Worm (Caenorhabditis elegans) whole organism, late embryonic: ENCODE results near the gene rpl-25.1.

Experiments
- Y22D7AL.16 ChIP-seq: sonication (generic microtip); optimal IDR thresholded peaks from 2 replicates; lab custom pipeline; 2016; ENCODE audit warnings: missing genetic modification characterization, missing compliant biosample characterization
- ceh-22 ChIP-seq: sonication (generic microtip); optimal IDR thresholded peaks from 2 replicates; lab custom pipeline; 2017; ENCODE audit warnings: missing biosample characterization, missing genetic modification characterization
- ceh-45 ChIP-seq: fragments of 200-800 bp; sonication (Bioruptor generic); IDR thresholded peaks from 2 replicates; pipeline ENCODE4 v1.3.6; 2022; ENCODE audit warnings: missing genetic modification reagents, missing genetic modification characterization, missing compliant biosample characterization
- ceh-48 ChIP-seq: sonication (generic microtip); optimal IDR thresholded peaks from 2 replicates; lab custom pipeline; 2016; ENCODE audit warnings: missing genetic modification characterization, inconsistent platforms, missing compliant biosample characterization
- dmd-4 ChIP-seq: sonication (generic microtip); optimal IDR thresholded peaks from 2 replicates; lab custom pipeline; 2016; ENCODE audit warnings: borderline replicate concordance, missing genetic modification characterization, missing compliant biosample characterization
- fkh-10 ChIP-seq: fragments of 150-350 bp; optimal IDR thresholded peaks from 2 replicates; lab custom pipeline; 2014; ENCODE audit warnings: missing biosample characterization, missing genetic modification reagents, missing genetic modification characterization
- hlh-6 ChIP-seq: sonication (generic microtip); optimal IDR thresholded peaks from 2 replicates; lab custom pipeline; 2016; ENCODE audit warnings: missing genotype, missing genetic modification characterization, missing compliant biosample characterization
- nhr-11 ChIP-seq: fragments of 150-350 bp; optimal IDR thresholded peaks from 2 replicates; lab custom pipeline; 2014; ENCODE audit warnings: missing biosample characterization, missing genetic modification characterization
- pag-3 ChIP-seq: sonication (generic microtip); optimal IDR thresholded peaks from 2 replicates; lab custom pipeline; 2016; ENCODE audit warnings: missing compliant biosample characterization, missing genetic modification characterization, borderline replicate concordance
- pha-4 ChIP-seq: fragments of 150-350 bp; optimal IDR thresholded peaks from 2 replicates; lab custom pipeline; 2018; ENCODE audit warnings: missing biosample characterization, missing genetic modification reagents, missing genetic modification characterization
- ttx-3 ChIP-seq: sonication (generic microtip); optimal IDR thresholded peaks from 2 replicates; lab custom pipeline; 2016; ENCODE audit warnings: missing genetic modification reagents, missing genetic modification characterization, missing compliant biosample characterization

DNA sequence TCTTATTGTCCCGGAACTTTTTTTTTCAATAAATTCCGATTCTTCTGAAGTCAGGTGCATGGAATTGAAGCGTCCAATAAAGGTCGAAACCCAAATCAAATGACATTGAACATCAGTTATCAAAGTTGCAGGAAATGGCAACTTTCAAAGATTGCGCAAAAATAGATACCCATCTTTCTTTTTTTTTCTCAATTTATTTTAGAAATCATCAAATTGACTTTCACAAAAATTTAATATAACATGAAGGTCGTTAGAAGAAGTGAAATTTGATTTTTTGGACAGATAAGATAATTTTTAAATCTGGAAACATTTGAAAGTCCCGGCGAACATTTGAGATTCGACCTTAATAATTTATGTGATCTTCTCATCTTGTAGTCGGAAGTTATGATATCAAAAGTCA lies 9.3 kb upstream of the rpl-25.1 start:
- TF ChIP-seq ceh-22 (no peak), pha-4 (no peak), ceh-45 (GFP tag; lab: Robert Waterston, UW) (no peak), Y22D7AL.16 (tag; lab: Kevin White, UChicago) (no peak), hlh-6 (tag; lab: Kevin White, UChicago) (no peak), ttx-3 (no peak), dmd-4 (tag; lab: Kevin White, UChicago) (no peak), pag-3 (tag; lab: Kevin White, UChicago) (no peak), ceh-48 (tag; lab: Kevin White, UChicago) (no peak), fkh-10 (GFP tag; lab: Kevin White, UChicago) (no peak), nhr-11 (tag; lab: Kevin White, UChicago) (no peak)
